Worm (Caenorhabditis elegans) whole organism, early embryonic: ENCODE results near the gene cysl-3.
A peak's percentile ranks its signal among the peaks of the same experiment; 100 is the strongest.

ENCODE experiments used
- B0310.2 ChIP-seq: sonication (generic microtip); optimal IDR thresholded peaks from 2 replicates; lab custom pipeline; 2016; ENCODE audit warnings: mild to moderate bottlenecking, missing genetic modification characterization, missing compliant biosample characterization
- F13C5.2 ChIP-seq: sonication (generic microtip); optimal IDR thresholded peaks from 2 replicates; lab custom pipeline; 2017; ENCODE audit warnings: mild to moderate bottlenecking, missing genetic modification characterization, inconsistent platforms, missing compliant biosample characterization
- aly-1 ChIP-seq: sonication (generic microtip); optimal IDR thresholded peaks from 2 replicates; lab custom pipeline; 2016; ENCODE audit warnings: missing genetic modification characterization, missing compliant biosample characterization
- ama-1 ChIP-seq: fragments of 150-350 bp; optimal IDR thresholded peaks from 2 replicates; lab custom pipeline; 2014
- ceh-13 ChIP-seq: fragments of 200-800 bp; sonication (Bioruptor generic); optimal IDR thresholded peaks from 2 replicates; lab custom pipeline; 2018; ENCODE audit warnings: mild to moderate bottlenecking, missing genetic modification characterization, missing compliant biosample characterization
- ceh-36 ChIP-seq: sonication (generic microtip); optimal IDR thresholded peaks from 2 replicates; lab custom pipeline; 2016; ENCODE audit warnings: missing genetic modification characterization, inconsistent platforms, missing compliant biosample characterization
- ets-7 ChIP-seq: sonication (generic microtip); optimal IDR thresholded peaks from 2 replicates; lab custom pipeline; 2016; ENCODE audit warnings: missing genotype, missing genetic modification characterization, missing compliant biosample characterization
- flt-1 ChIP-seq: fragments of 200-800 bp; sonication (Bioruptor generic); IDR thresholded peaks from 2 replicates; pipeline ENCODE4 v1.3.6; 2022; ENCODE audit warnings: missing genetic modification characterization, missing compliant biosample characterization
- hmbx-1 ChIP-seq: sonication (generic microtip); optimal IDR thresholded peaks from 2 replicates; lab custom pipeline; 2016; ENCODE audit warnings: mild to moderate bottlenecking, missing genetic modification characterization, missing compliant biosample characterization
- hmg-4 ChIP-seq: fragments of 200-800 bp; sonication (Bioruptor generic); optimal IDR thresholded peaks from 2 replicates; lab custom pipeline; 2018; ENCODE audit warnings: mild to moderate bottlenecking, missing genetic modification characterization, missing compliant biosample characterization
- hnd-1 ChIP-seq: sonication (generic microtip); optimal IDR thresholded peaks from 2 replicates; lab custom pipeline; 2016; ENCODE audit warnings: missing genetic modification characterization, missing compliant biosample characterization
- pes-1 ChIP-seq: fragments of 200-800 bp; sonication (Bioruptor generic); IDR thresholded peaks from 2 replicates; pipeline ENCODE4 v1.3.6; 2022; ENCODE audit warnings: missing genetic modification reagents, missing genetic modification characterization, missing compliant biosample characterization
- scrt-1 ChIP-seq: fragments of 200-800 bp; sonication (Bioruptor generic); IDR thresholded peaks from 2 replicates; pipeline ENCODE4 v1.3.6; 2022; ENCODE audit warnings: missing genetic modification characterization, missing compliant biosample characterization
- sea-1 ChIP-seq: fragments of 200-800 bp; sonication (Bioruptor generic); conservative IDR thresholded peaks from 2 replicates; pipeline ENCODE4 v1.3.6; 2022; ENCODE audit warnings: missing genetic modification characterization, missing compliant biosample characterization
- tbx-11 ChIP-seq: fragments of 200-800 bp; sonication (Bioruptor generic); IDR thresholded peaks from 2 replicates; pipeline ENCODE4 v1.3.6; 2022; ENCODE audit warnings: missing genetic modification characterization, missing compliant biosample characterization
- tbx-37 ChIP-seq: fragments of 200-800 bp; sonication (Bioruptor generic); conservative IDR thresholded peaks from 2 replicates; pipeline ENCODE4 v1.3.6; 2022; ENCODE audit warnings: missing genetic modification reagents, missing genetic modification characterization, missing compliant biosample characterization
- tra-4 ChIP-seq: sonication (generic microtip); optimal IDR thresholded peaks from 2 replicates; lab custom pipeline; 2017; ENCODE audit warnings: missing genetic modification characterization, missing compliant biosample characterization

Gene cysl-3

ce11 chrV:3773618-3774017 lies 2.3 kb downstream of the cysl-3 start:
- TF ChIP-seq F13C5.2 (tag; lab: Kevin White, UChicago) (no peak), tra-4 (tag; lab: Kevin White, UChicago) (no peak), tbx-37 (GFP tag; lab: Robert Waterston, UW) (no peak)

DNA sequence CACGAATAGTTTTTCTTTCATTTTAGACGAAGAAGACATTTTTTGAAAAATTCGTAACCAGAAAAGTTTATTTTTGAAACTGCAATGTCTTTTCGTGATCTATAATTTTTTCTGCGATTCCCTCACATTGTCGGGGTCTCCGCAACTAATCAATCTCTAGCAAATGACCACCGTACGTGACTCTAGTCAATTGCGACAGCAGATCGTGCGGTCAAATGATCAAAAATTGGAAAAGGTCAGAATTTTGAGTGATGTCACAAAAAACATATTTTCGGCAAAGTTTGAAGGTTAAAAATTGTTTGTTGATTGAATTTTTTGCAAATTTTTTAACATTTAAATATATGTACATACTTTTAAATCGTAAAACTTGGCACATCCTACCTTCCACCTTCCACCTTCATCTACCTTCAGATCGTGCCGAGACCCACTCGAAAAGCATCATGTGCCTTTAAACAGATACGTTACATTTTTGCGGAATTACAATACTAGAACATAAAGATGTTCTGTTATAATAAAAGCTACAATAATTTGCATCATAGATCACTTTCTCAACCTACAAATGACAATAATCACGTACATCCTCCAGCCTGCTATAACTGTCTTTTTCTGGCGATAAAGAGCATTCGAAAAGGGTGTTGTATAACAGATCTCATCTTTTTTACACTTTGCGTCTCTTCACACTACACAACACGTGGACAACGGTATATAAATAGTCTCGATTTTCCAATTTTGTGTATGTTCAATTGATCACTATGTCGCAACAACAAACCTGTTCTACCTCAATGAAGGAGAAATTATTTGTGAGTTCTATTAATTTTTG lies 4.3 kb downstream of the cysl-3 start, which contains the start of the genes R08E5.1 and rips-1:
Gene R08E5.1 (minus strand): TSS at position 82 of the 820 bp plus-strand sequence.
Gene rips-1 (plus strand): TSS at position 585 of the 820 bp plus-strand sequence.
- TF ChIP-seq ets-7 (tag; lab: Kevin White, UChicago) = no peak
- no peak for TF ChIP-seq B0310.2 (tag; lab: Kevin White, UChicago)
- no peak for TF ChIP-seq tbx-11 (GFP tag; lab: Robert Waterston, UW)
- no peak for TF ChIP-seq ceh-13 (GFP tag; lab: Kevin White, UChicago)
- no peak for TF ChIP-seq flt-1 (GFP tag; lab: Robert Waterston, UW)
- TF ChIP-seq hmbx-1 (tag; lab: Kevin White, UChicago) = no peak
- no peak for TF ChIP-seq scrt-1
- TF ChIP-seq F13C5.2 (tag; lab: Kevin White, UChicago) = no peak
- no peak for TF ChIP-seq sea-1
- no peak for TF ChIP-seq aly-1 (tag; lab: Kevin White, UChicago)

DNA sequence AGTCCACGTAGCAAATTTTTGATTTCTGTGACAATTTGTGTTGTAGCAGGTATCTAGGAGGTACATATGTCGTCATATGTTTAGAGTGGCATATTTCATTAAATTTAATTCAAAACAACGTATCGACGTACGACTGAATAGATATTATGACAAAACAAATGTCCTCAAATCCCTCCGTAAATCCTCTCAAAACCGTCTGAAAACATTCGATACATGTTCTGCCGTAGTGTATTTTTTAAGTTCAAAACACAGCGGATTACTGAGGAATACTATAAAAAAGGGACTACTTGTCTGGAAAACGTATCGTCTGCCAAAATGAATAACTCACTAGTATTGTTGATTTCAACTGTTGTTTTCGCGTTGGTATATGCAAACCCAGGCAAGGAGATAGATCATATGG lies 7.7 kb downstream of the cysl-3 start, which contains the start of gene R08E5.4:
Gene R08E5.4 (plus strand): TSS at position 301 of the 400 bp plus-strand sequence.
- TF ChIP-seq ama-1 (lab: Kevin White, UChicago) (no peak), ceh-36 (tag; lab: Kevin White, UChicago) (no peak), flt-1 (GFP tag; lab: Robert Waterston, UW) (no peak), tbx-37 (GFP tag; lab: Robert Waterston, UW) (no peak), B0310.2 (tag; lab: Kevin White, UChicago) (no peak), hmg-4 (GFP tag; lab: Kevin White, UChicago) (no peak), ceh-13 (GFP tag; lab: Kevin White, UChicago) (no peak), aly-1 (tag; lab: Kevin White, UChicago) (no peak), scrt-1 (no peak), ets-7 (tag; lab: Kevin White, UChicago) (no peak), F13C5.2 (tag; lab: Kevin White, UChicago) (no peak), sea-1 (no peak), tra-4 (tag; lab: Kevin White, UChicago) (no peak), hmbx-1 (tag; lab: Kevin White, UChicago) (no peak), tbx-11 (GFP tag; lab: Robert Waterston, UW) (no peak), hnd-1 (tag; lab: Kevin White, UChicago) (no peak), pes-1 (GFP tag; lab: Robert Waterston, UW) (no peak)

DNA sequence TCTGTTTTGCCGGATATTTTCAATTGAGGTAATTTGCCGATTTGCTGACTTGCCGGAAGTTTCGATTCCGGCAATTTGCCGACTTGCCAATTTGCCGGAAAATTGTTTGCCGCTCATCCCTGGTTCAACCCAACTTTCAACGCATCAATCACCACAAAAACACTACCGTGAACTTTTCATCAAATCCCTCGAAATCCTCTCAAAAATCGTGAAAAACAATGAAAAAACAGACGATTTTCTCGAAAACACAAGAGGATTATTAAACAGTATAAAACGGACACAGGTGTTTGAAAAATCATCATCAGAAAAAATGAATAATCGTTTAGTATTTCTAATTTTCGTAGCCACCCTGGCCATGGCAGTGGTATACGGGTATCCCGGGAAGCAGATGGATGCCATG lies 9.0 kb downstream of the cysl-3 start, which contains the start of gene Y39H10A.1:
Gene Y39H10A.1 (plus strand): TSS at position 301 of the 400 bp plus-strand sequence.
- TF ChIP-seq hmg-4 (GFP tag; lab: Kevin White, UChicago) (no peak), B0310.2 (tag; lab: Kevin White, UChicago) (no peak), hmbx-1 (tag; lab: Kevin White, UChicago) (no peak), tra-4 (tag; lab: Kevin White, UChicago) (no peak), tbx-37 (GFP tag; lab: Robert Waterston, UW) (no peak), ama-1 (lab: Kevin White, UChicago) (no peak), pes-1 (GFP tag; lab: Robert Waterston, UW) (no peak), tbx-11 (GFP tag; lab: Robert Waterston, UW) (no peak), ets-7 (tag; lab: Kevin White, UChicago) (no peak), sea-1 (no peak), flt-1 (GFP tag; lab: Robert Waterston, UW) (no peak), hnd-1 (tag; lab: Kevin White, UChicago) (no peak)

ce11 chrV:3761829-3762228 lies 14.1 kb downstream of the cysl-3 start:
- TF ChIP-seq hmbx-1 (tag; lab: Kevin White, UChicago) (no peak), hnd-1 (tag; lab: Kevin White, UChicago) (no peak), tbx-11 (GFP tag; lab: Robert Waterston, UW) (no peak)

- TF ChIP-seq B0310.2 (tag; lab: Kevin White, UChicago) (no peak), ceh-13 (GFP tag; lab: Kevin White, UChicago) (no peak), ets-7 (tag; lab: Kevin White, UChicago) (no peak), aly-1 (tag; lab: Kevin White, UChicago) (no peak), F13C5.2 (tag; lab: Kevin White, UChicago) (no peak), sea-1 (no peak), tbx-37 (GFP tag; lab: Robert Waterston, UW) (no peak), hmg-4 (GFP tag; lab: Kevin White, UChicago) (no peak), flt-1 (GFP tag; lab: Robert Waterston, UW) (no peak), ama-1 (lab: Kevin White, UChicago) (no peak), tra-4 (tag; lab: Kevin White, UChicago) (no peak), ceh-36 (tag; lab: Kevin White, UChicago) (no peak), hnd-1 (tag; lab: Kevin White, UChicago) (no peak), pes-1 (GFP tag; lab: Robert Waterston, UW) (no peak), scrt-1 (no peak), tbx-11 (GFP tag; lab: Robert Waterston, UW) (no peak)
Observed at ce11 chrV:3760839-3761238, 15.1 kb downstream of the cysl-3 start, which contains the start of gene oac-55. TSS of gene oac-55 (plus strand) at chrV:3761139.

DNA sequence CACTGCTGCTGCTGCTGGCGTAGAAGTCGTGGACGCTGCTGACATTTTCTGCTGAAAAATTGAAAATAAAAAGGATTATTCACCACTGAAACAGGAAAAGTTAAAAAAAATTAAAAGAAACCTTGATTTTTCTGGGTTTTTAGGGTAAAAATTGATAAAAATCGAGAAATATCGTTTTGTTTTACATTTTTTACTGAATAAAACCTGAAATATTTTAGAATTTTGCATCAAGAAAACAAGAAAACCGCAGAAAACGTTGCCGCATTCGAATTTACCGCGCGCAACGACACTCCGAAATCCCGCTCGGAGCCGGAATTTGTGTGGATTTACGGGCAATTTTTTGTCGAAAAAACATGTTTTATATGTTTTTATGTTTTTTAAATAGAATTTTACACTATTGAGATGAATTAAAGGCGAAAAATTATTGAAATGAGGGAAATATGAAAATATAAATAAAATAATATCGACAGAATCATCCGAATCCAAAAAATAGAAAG lies 16.5 kb downstream of the cysl-3 start, which contains the start of gene chk-1:
Gene chk-1 (minus strand): TSS at position 51 of the 497 bp plus-strand sequence.
- TF ChIP-seq scrt-1 (no peak), F13C5.2 (tag; lab: Kevin White, UChicago) (peak; percentile 14)
